Worm (Caenorhabditis elegans): Measurements from ENCODE around the gene F43C11.1.

Gene F43C11.1

DNA sequence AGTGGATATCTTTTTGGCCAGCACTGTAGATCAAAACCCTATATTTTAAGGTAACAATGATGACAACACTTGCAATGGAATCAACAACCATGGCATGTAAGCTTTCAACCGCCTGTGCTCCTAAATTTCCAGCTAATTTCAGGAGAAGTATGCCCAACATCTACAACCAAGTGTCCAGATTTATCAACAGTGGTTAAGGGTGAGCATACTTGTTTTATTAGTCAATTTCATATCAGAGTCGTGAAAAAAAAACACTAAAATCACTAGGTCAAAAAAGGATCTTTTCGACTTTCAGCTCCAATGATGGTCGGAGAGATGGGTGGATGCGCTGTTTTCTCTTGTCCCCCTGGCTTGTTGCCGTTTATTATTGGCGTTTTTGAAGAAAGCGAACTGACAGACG is 47.1 kb downstream of the F43C11.1 start, which contains the start of gene F16G10.1:
Gene F16G10.1 (plus strand): TSS at position 301 of the 400 bp plus-strand sequence.
- TF ChIP-seq nhr-25 (tag; optimal IDR thresholded peaks at IDR 0.05), result no peak
- no peak for TF ChIP-seq ceh-9 (tag; optimal IDR thresholded peaks at IDR 0.05)
- TF ChIP-seq nhr-76 (tag; optimal IDR thresholded peaks at IDR 0.05), result no peak

All from whole organism, L3 larva.